Worm (Caenorhabditis elegans): ENCODE data around the gene T26C11.9.

- TF ChIP-seq tab-1 (GFP tag; IDR thresholded peaks at IDR 0.05): no peak
- no peak for TF ChIP-seq T22C8.4 (GFP tag; IDR thresholded peaks at IDR 0.05)
- TF ChIP-seq ztf-23 (GFP tag; IDR thresholded peaks at IDR 0.05): no peak
- TF ChIP-seq klf-2 (GFP tag; conservative IDR thresholded peaks at IDR 0.05): no peak
- no peak for TF ChIP-seq ref-1 (GFP tag; conservative IDR thresholded peaks at IDR 0.05)
Observed at ce11 chrX:1901480-1901879, 47.8 kb upstream of the T26C11.9 start.
